Fruit fly (Drosophila melanogaster): ENCODE data around the gene drn.

drn gene

DNA sequence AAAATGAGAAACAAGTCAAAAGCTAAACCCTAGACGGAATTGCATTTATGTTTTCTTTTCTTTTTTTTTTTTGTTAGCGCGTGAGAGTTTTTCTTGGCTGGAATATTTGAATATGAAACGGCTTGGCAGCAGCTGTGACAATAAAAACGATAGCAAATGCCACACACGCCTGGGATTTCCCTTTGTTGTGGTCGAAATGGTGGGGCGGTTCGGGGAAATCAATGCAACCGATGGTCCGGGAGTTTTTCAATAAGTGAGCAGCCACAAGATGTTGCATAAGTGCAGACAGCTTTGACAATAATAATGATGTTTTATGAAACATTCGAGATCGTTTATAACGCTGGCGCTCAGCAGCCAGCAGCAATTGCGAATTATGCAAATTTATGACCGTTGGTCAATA lies 36.8 kb downstream of the drn start:
- TF ChIP-seq Myc (optimal IDR thresholded peaks at IDR 0.05): no peak
- no peak for TF ChIP-seq ttk (optimal IDR thresholded peaks at IDR 0.05)
- TF ChIP-seq psq (optimal IDR thresholded peaks at IDR 0.05): no peak
- no peak for TF ChIP-seq h (optimal IDR thresholded peaks at IDR 0.05)
- TF ChIP-seq insv (optimal IDR thresholded peaks at IDR 0.05): no peak
- TF ChIP-seq Sin3A (optimal IDR thresholded peaks at IDR 0.05): no peak

DNA sequence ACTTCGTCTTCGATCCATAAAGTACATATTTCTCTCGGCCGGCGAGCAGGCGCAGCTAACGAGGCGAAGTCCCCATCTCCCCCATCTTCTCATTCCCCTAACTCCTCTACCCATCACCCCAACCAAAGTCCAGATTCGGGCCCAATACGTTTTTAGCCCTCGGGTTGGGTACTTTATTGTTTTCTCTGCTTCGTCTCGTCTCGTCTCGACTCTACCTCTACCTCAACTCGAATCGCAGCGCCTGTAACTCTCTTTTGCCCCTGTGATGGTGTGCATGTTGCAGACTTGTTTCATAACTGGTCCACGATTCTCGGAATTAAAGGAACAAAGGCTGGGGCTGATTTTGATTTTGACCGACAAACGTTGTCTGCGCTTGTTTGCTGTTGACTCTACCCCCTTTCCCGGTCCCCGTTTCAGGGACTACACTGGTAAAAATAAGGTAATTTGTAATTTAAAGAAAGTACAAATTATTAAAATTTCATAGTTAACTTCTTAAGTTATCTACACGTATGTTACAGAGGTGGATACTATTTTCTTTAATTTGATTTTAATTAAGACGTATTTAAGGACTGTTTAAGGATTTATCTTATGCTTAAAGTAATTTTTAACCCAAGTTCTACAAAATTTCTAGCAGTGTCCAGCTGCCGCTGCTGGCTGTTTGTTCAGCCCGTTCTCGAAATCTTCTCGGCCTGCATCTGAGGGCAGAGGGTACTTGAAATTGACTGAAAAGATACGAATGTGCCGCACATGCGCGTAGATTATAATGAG lies 38.8 kb downstream of the drn start:
- TF ChIP-seq Sin3A (optimal IDR thresholded peaks at IDR 0.05): no peak
- TF ChIP-seq h (optimal IDR thresholded peaks at IDR 0.05): no peak
- TF ChIP-seq insv (optimal IDR thresholded peaks at IDR 0.05): no peak

- TF ChIP-seq Sin3A (optimal IDR thresholded peaks at IDR 0.05) (no peak), psq (optimal IDR thresholded peaks at IDR 0.05) (no peak), Myc (optimal IDR thresholded peaks at IDR 0.05) (no peak), ttk (optimal IDR thresholded peaks at IDR 0.05) (no peak), insv (optimal IDR thresholded peaks at IDR 0.05) (no peak), h (optimal IDR thresholded peaks at IDR 0.05) (no peak)
Observed at dm6 chr3R:9380970-9381369, 41.0 kb downstream of the drn start.

- TF ChIP-seq ttk (optimal IDR thresholded peaks at IDR 0.05): no peak
- TF ChIP-seq psq (optimal IDR thresholded peaks at IDR 0.05): no peak
- TF ChIP-seq insv (optimal IDR thresholded peaks at IDR 0.05): no peak
- no peak for TF ChIP-seq Myc (optimal IDR thresholded peaks at IDR 0.05)
- TF ChIP-seq Sin3A (optimal IDR thresholded peaks at IDR 0.05): no peak
- TF ChIP-seq h (optimal IDR thresholded peaks at IDR 0.05): no peak
Observed at dm6 chr3R:9385987-9386386, 46.0 kb downstream of the drn start.

DNA sequence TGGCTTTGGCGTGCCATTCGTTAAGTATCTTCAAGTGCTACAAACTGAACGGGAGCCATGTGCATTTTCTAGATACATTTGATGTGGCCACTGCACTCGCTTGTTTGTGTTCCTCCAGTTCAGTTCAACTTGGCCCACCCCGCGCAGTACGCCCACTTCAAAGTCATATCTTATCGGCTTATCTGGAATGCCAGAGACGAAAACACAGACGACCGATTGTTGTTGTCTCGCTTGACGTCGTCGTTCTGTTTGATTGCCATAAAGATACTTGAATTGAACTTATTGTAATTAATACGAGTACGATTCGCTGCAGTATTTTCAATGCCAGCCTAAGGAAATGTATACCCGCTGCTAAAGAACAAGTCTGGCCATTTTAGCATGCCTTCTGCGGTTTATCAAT lies 47.6 kb downstream of the drn start:
- no peak for TF ChIP-seq psq (optimal IDR thresholded peaks at IDR 0.05)

DNA sequence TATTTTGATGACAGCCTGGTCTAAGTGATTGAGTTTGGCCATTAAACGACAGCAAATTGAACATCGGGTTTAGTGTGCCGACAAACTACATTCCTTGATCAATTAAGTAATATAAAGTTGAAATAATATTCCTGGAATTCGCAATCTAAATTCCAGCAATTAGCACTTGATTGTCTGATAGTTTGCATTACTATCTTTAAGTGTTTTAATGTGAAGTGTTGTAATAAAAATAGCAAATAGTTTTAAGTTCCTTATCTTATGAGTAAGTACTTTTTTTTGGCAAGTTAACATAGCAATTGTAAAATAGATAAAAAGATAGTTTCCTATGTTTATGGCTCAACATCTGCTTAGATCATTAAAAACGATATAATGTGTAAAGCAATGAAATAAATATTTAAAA lies 48.3 kb downstream of the drn start:
- TF ChIP-seq Myc (optimal IDR thresholded peaks at IDR 0.05) (no peak), h (optimal IDR thresholded peaks at IDR 0.05) (no peak)

DNA sequence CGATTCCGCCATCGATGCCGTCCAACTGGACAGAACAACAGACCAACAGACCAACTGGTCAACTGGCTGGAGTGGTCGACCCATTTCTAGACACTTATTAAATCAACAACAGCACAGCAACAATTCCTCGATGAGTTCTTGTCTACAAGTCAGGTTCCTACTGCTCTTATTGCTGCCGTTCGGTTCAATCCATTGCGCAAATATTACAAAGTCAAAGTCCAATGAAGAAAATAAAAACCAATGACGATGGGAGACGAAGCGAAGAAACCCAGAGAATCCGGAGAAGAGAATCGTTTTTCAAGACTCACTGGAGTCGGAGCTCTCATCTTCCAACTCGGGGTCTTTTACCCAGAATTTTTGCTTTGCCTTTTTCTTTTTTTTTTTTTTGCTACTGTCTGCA lies 49.0 kb downstream of the drn start:
- TF ChIP-seq Myc (optimal IDR thresholded peaks at IDR 0.05): no peak

- TF ChIP-seq ttk (optimal IDR thresholded peaks at IDR 0.05) (no peak), insv (optimal IDR thresholded peaks at IDR 0.05) (no peak), Myc (optimal IDR thresholded peaks at IDR 0.05) (no peak), psq (optimal IDR thresholded peaks at IDR 0.05) (no peak), h (optimal IDR thresholded peaks at IDR 0.05) (no peak), Sin3A (optimal IDR thresholded peaks at IDR 0.05) (no peak)
Observed at dm6 chr3R:9390201-9390600, 50.2 kb downstream of the drn start.

DNA sequence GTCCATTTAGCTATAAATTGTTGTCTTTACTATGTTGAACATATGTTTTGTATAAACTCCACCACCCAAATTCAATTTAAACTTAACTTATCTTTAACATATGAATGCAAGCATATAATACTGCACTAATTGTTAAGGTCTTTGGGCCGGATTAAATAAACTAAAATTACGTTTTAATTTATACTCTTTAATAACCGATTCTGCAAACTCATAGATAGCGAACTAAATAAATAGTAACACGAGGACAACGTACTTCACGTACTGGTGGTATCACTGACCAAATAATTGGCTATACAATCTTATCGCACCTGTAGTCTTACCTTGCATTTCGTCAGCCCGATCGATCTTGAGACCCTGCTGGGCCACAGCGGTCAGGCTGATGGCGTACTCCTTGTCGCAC lies 52.4 kb downstream of the drn start:
- no peak for TF ChIP-seq psq (optimal IDR thresholded peaks at IDR 0.05)
- no peak for TF ChIP-seq h (optimal IDR thresholded peaks at IDR 0.05)
- no peak for TF ChIP-seq Sin3A (optimal IDR thresholded peaks at IDR 0.05)
- no peak for TF ChIP-seq ttk (optimal IDR thresholded peaks at IDR 0.05)
- no peak for TF ChIP-seq insv (optimal IDR thresholded peaks at IDR 0.05)
- no peak for TF ChIP-seq Myc (optimal IDR thresholded peaks at IDR 0.05)

DNA sequence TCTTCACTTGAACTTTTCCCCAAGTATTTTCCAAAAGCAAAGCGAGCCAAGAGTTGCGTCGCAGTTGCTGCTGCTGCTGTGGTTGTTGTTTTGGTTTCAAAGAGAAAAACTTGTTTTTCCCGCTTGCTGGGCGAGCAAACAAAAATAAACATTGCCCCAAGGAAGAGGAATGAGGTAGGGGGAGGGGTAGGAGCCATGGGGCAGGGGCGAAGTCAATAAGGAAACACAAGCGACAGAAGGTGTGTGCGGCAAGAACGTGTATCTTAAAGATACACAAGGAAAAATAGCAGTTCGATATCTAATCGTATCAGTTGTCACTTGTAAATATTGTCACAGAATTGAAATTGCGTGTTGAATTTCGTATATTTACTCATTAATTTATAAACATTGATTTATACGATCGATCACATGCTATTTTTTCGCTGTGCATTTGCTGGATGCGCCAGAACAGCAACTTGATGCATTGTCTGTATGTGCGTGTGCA lies 53.6 kb downstream of the drn start:
- TF ChIP-seq Sin3A (optimal IDR thresholded peaks at IDR 0.05) (no peak), psq (optimal IDR thresholded peaks at IDR 0.05) (no peak)

DNA sequence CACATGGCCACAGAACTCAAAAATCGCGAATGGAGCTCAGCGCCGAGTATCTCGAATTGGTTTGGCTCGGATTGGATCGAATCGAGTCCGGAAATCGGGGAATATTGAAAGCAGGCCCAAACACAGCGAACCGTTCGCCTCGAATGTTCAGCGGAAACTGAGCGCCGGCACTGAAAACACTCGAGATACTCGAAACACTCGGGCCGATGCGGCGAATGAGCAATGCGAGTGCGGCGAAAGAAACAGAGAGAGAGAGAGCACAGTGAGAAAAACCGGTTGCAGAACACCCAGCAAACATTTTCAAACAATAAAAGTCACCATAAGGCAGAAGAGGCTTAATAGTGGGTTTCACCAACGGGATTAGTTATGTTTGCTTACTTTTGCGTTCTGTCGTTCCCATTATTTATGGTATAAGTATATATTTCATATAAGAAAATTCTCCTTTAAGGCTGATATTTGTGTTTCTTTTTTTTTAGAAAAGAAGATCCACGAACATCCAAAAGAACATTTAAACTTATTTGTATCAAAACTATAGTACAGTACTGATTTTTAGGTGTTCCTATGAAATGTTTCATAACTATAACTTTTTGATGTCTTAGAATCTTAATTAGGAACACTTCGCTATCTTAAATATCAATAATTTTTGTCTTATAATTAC lies 54.5 kb downstream of the drn start, which contains the start of gene FER:
FER (minus strand) TSS at position 162 of the 658 bp plus-strand sequence.
- TF ChIP-seq Sin3A (optimal IDR thresholded peaks at IDR 0.05) (no peak), h (optimal IDR thresholded peaks at IDR 0.05) (no peak), Myc (optimal IDR thresholded peaks at IDR 0.05) (no peak), insv (optimal IDR thresholded peaks at IDR 0.05) (no peak), ttk (optimal IDR thresholded peaks at IDR 0.05) (no peak), psq (optimal IDR thresholded peaks at IDR 0.05) (no peak)

DNA sequence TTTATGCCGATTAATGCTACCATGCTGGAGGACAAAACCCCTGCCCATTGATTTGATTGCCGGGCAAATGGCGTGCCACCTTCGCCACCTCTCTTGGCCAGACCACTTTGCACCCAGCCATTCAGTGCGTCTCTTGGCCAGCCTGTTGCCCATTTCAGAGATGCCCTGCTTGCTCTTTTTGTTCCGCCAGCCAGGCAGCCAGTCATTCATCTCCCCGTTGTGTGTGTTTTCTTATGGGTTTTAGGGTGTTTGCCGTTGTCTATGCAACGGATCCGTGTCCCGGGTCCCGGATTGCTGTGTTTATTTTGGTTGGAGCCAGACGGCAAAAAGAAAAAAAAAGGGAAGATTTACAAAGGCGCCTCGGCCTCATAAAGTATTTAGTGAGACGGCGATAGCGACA lies 56.0 kb downstream of the drn start:
- TF ChIP-seq psq (optimal IDR thresholded peaks at IDR 0.05) (no peak), h (optimal IDR thresholded peaks at IDR 0.05) (no peak), Myc (optimal IDR thresholded peaks at IDR 0.05) (no peak), Sin3A (optimal IDR thresholded peaks at IDR 0.05) (no peak), insv (optimal IDR thresholded peaks at IDR 0.05) (no peak), ttk (optimal IDR thresholded peaks at IDR 0.05) (no peak)

- TF ChIP-seq insv (optimal IDR thresholded peaks at IDR 0.05) (no peak), Myc (optimal IDR thresholded peaks at IDR 0.05) (no peak)
Observed at dm6 chr3R:9397890-9398289, 57.9 kb downstream of the drn start, which contains the start of gene Or85f. Gene Or85f (plus strand): TSS chr3R:9398190.
